Worm (Caenorhabditis elegans) whole organism, L2 larva: ENCODE measurements around the gene ugt-2.

Source experiments
- C34F6.9 ChIP-seq: fragments of 150-350 bp; optimal IDR thresholded peaks from 2 replicates; lab custom pipeline; 2014; ENCODE audit warnings: missing biosample characterization, missing genetic modification characterization
- F13H6.1 ChIP-seq: sonication (generic microtip); optimal IDR thresholded peaks from 2 replicates; lab custom pipeline; 2016; ENCODE audit warnings: missing genetic modification characterization, missing compliant biosample characterization
- R02D3.7 ChIP-seq: fragments of 150-350 bp; optimal IDR thresholded peaks from 2 replicates; lab custom pipeline; 2014; ENCODE audit warnings: missing biosample characterization, missing genetic modification characterization
- Y55F3AM.14 ChIP-seq: fragments of 200-800 bp; sonication (Bioruptor generic); optimal IDR thresholded peaks from 2 replicates; lab custom pipeline; 2018; ENCODE audit warnings: mild to moderate bottlenecking, missing genetic modification characterization, missing compliant biosample characterization
- alr-1 ChIP-seq: fragments of 150-350 bp; optimal IDR thresholded peaks from 2 replicates; lab custom pipeline; 2014; ENCODE audit warnings: missing biosample characterization, missing genetic modification characterization
- ama-1 ChIP-seq: fragments of 150-350 bp; optimal IDR thresholded peaks from 2 replicates; lab custom pipeline; 2018; ENCODE audit warnings: inconsistent platforms
- ceh-16 ChIP-seq: fragments of 150-350 bp; optimal IDR thresholded peaks from 2 replicates; lab custom pipeline; 2014; ENCODE audit warnings: missing biosample characterization, missing genetic modification characterization
- ceh-82 ChIP-seq: fragments of 150-350 bp; optimal IDR thresholded peaks from 2 replicates; lab custom pipeline; 2014; ENCODE audit warnings: missing biosample characterization, missing genetic modification characterization
- crh-2 ChIP-seq: sonication (generic microtip); optimal IDR thresholded peaks from 2 replicates; lab custom pipeline; 2017; ENCODE audit warnings: missing biosample characterization, missing genetic modification characterization
- dmd-4 ChIP-seq: sonication (generic microtip); optimal IDR thresholded peaks from 2 replicates; lab custom pipeline; 2017; ENCODE audit warnings: missing biosample characterization, missing genetic modification characterization
- elt-1 ChIP-seq: fragments of 150-350 bp; optimal IDR thresholded peaks from 2 replicates; lab custom pipeline; 2014; ENCODE audit warnings: missing biosample characterization, missing genetic modification characterization
- fos-1 ChIP-seq: fragments of 150-350 bp; optimal IDR thresholded peaks from 2 replicates; lab custom pipeline; 2014; ENCODE audit warnings: missing biosample characterization, missing genetic modification characterization
- gmeb-1 ChIP-seq: fragments of 150-350 bp; optimal IDR thresholded peaks from 2 replicates; lab custom pipeline; 2014; ENCODE audit warnings: missing biosample characterization, missing genetic modification characterization
- lin-11 ChIP-seq: fragments of 150-350 bp; sonication (generic microtip); optimal IDR thresholded peaks from 2 replicates; lab custom pipeline; 2014; ENCODE audit warnings: missing biosample characterization, missing genetic modification characterization, inconsistent platforms, mixed read lengths
- lin-13 ChIP-seq: fragments of 150-350 bp; optimal IDR thresholded peaks from 2 replicates; lab custom pipeline; 2014; ENCODE audit warnings: missing biosample characterization, missing genetic modification reagents, missing genetic modification characterization
- mbf-1 ChIP-seq: sonication (generic microtip); optimal IDR thresholded peaks from 2 replicates; lab custom pipeline; 2017; ENCODE audit warnings: missing biosample characterization, missing genetic modification characterization
- mdl-1 ChIP-seq, 2 experiments: fragments of 150-350 bp in 1 of 2; sonication (generic microtip) in 1 of 2; optimal IDR thresholded peaks; 2 replicates each; lab custom pipeline; 2017; ENCODE audit warnings: missing biosample characterization in 2 of 2, missing genetic modification characterization in 2 of 2
- nhr-10 ChIP-seq: sonication (generic microtip); optimal IDR thresholded peaks from 2 replicates; lab custom pipeline; 2017; ENCODE audit warnings: missing biosample characterization, missing genetic modification characterization
- nhr-11 ChIP-seq: fragments of 150-350 bp; optimal IDR thresholded peaks from 2 replicates; lab custom pipeline; 2014; ENCODE audit warnings: missing biosample characterization, missing genetic modification characterization
- nhr-12 ChIP-seq: fragments of 150-350 bp; optimal IDR thresholded peaks from 2 replicates; lab custom pipeline; 2014; ENCODE audit warnings: missing biosample characterization, missing genetic modification characterization
- nhr-129 ChIP-seq: fragments of 150-350 bp; optimal IDR thresholded peaks from 2 replicates; lab custom pipeline; 2014; ENCODE audit warnings: missing biosample characterization, missing genetic modification characterization
- nhr-21 ChIP-seq: fragments of 150-350 bp; optimal IDR thresholded peaks from 2 replicates; lab custom pipeline; 2014; ENCODE audit warnings: missing biosample characterization, missing genetic modification characterization
- nhr-23 ChIP-seq: fragments of 150-350 bp; optimal IDR thresholded peaks from 2 replicates; lab custom pipeline; 2014; ENCODE audit warnings: missing biosample characterization, missing genetic modification reagents, missing genetic modification characterization
- nhr-237 ChIP-seq: fragments of 150-350 bp; optimal IDR thresholded peaks from 2 replicates; lab custom pipeline; 2014; ENCODE audit warnings: missing biosample characterization, missing genetic modification characterization
- nhr-25 ChIP-seq: fragments of 150-350 bp; sonication (generic microtip); optimal IDR thresholded peaks from 3 replicates; lab custom pipeline; 2014; ENCODE audit warnings: missing biosample characterization, missing genetic modification characterization
- nhr-77 ChIP-seq: fragments of 150-350 bp; optimal IDR thresholded peaks from 2 replicates; lab custom pipeline; 2014; ENCODE audit warnings: missing biosample characterization, missing genetic modification characterization
- skn-1 ChIP-seq: sonication (generic microtip); optimal IDR thresholded peaks from 2 replicates; lab custom pipeline; 2017; ENCODE audit warnings: missing biosample characterization, missing genetic modification characterization
- sma-9 ChIP-seq, 2 experiments: fragments of 150-350 bp in 1 of 2; sonication (generic microtip) in 1 of 2; optimal IDR thresholded peaks; 2 replicates each; lab custom pipeline; 2014 to 2016; ENCODE audit warnings: missing genetic modification characterization in 2 of 2, mild to moderate bottlenecking in 1 of 2, missing biosample characterization in 1 of 2, missing compliant biosample characterization in 1 of 2, missing genetic modification reagents in 1 of 2, moderate library complexity in 1 of 2
- snpc-4 ChIP-seq: fragments of 150-350 bp; optimal IDR thresholded peaks from 2 replicates; lab custom pipeline; 2014; ENCODE audit warnings: missing biosample characterization, missing genetic modification characterization
- unc-55 ChIP-seq: fragments of 150-350 bp; sonication (generic microtip); optimal IDR thresholded peaks from 3 replicates; lab custom pipeline; 2014; ENCODE audit warnings: missing biosample characterization, missing genetic modification reagents, missing genetic modification characterization
- unc-62 ChIP-seq: fragments of 150-350 bp; optimal IDR thresholded peaks from 2 replicates; lab custom pipeline; 2014; ENCODE audit warnings: missing biosample characterization, missing genetic modification reagents, missing genetic modification characterization
- ztf-11 ChIP-seq: sonication (generic microtip); optimal IDR thresholded peaks from 2 replicates; lab custom pipeline; 2017; ENCODE audit warnings: missing biosample characterization, missing genetic modification characterization
- ztf-4 ChIP-seq: fragments of 150-350 bp; optimal IDR thresholded peaks from 2 replicates; lab custom pipeline; 2014; ENCODE audit warnings: missing biosample characterization, missing genetic modification characterization

ugt-2 gene

ce11 chrV:10379761-10380160 lies 18.8 kb upstream of the ugt-2 start:
- TF ChIP-seq unc-62 (no peak), ama-1 (lab: Kevin White, UChicago) (no peak), ceh-82 (tag; lab: Kevin White, UChicago) (no peak), dmd-4 (no peak), nhr-21 (tag; lab: Kevin White, UChicago) (no peak)

- no peak for TF ChIP-seq ztf-11 (tag; lab: Kevin White, UChicago)
- TF ChIP-seq ceh-16: no peak
- TF ChIP-seq R02D3.7 (tag; lab: Kevin White, UChicago): no peak
- TF ChIP-seq nhr-237 (tag; lab: Kevin White, UChicago): no peak
- no peak for TF ChIP-seq F13H6.1
- TF ChIP-seq nhr-77 (tag; lab: Kevin White, UChicago): no peak
- TF ChIP-seq lin-13 (GFP tag; lab: Kevin White, UChicago): no peak
- TF ChIP-seq unc-62: no peak
- no peak for TF ChIP-seq ztf-4 (tag; lab: Kevin White, UChicago)
- no peak for TF ChIP-seq nhr-11 (tag; lab: Kevin White, UChicago)
- TF ChIP-seq Y55F3AM.14 (GFP tag; lab: Kevin White, UChicago): no peak
Measured at ce11 chrV:10381726-10382125, 16.9 kb upstream of the ugt-2 start, which contains the start of gene abu-1. Gene abu-1 (minus strand): TSS chrV:10381826.

- TF ChIP-seq lin-11 (tag; lab: Kevin White, UChicago): no peak
- TF ChIP-seq snpc-4 (tag; lab: Kevin White, UChicago): no peak
- TF ChIP-seq nhr-23 (tag; lab: Kevin White, UChicago): no peak
- TF ChIP-seq C34F6.9 (tag; lab: Kevin White, UChicago): no peak
Measured at ce11 chrV:10382142-10382541, 16.5 kb upstream of the ugt-2 start, which contains the start of gene pqn-2. Gene pqn-2 (plus strand): TSS chrV:10382442.

ce11 chrV:10383950-10384349 lies 14.7 kb upstream of the ugt-2 start, which contains the start of gene spe-10:
Gene spe-10 (plus strand): TSS chrV:10384250.
- TF ChIP-seq R02D3.7 (tag; lab: Kevin White, UChicago) (no peak), skn-1 (tag; lab: Kevin White, UChicago) (no peak), crh-2 (tag; lab: Kevin White, UChicago) (no peak), unc-55 (GFP tag; lab: Kevin White, UChicago) (no peak), nhr-237 (tag; lab: Kevin White, UChicago) (no peak), alr-1 (tag; lab: Kevin White, UChicago) (no peak), nhr-21 (tag; lab: Kevin White, UChicago) (no peak), fos-1 (tag; lab: Kevin White, UChicago) (no peak), nhr-12 (no peak), F13H6.1 (no peak), nhr-10 (no peak), ceh-16 (no peak), sma-9 (GFP tag; optimal IDR thresholded peaks at IDR 0.05; lab: Kevin White, UChicago) (no peak), sma-9 (tag; optimal IDR thresholded peaks at IDR 0.05; lab: Kevin White, UChicago) (no peak)

ce11 chrV:10387412-10387811 lies 11.2 kb upstream of the ugt-2 start:
- TF ChIP-seq fos-1 (tag; lab: Kevin White, UChicago) (no peak), R02D3.7 (tag; lab: Kevin White, UChicago) (no peak), nhr-21 (tag; lab: Kevin White, UChicago) (no peak), unc-62 (no peak), nhr-11 (tag; lab: Kevin White, UChicago) (no peak), skn-1 (tag; lab: Kevin White, UChicago) (no peak), nhr-25 (tag; lab: Kevin White, UChicago) (no peak), ceh-82 (tag; lab: Kevin White, UChicago) (no peak), gmeb-1 (tag; lab: Kevin White, UChicago) (no peak), nhr-12 (no peak), nhr-237 (tag; lab: Kevin White, UChicago) (no peak), sma-9 (GFP tag; optimal IDR thresholded peaks at IDR 0.05; lab: Kevin White, UChicago) (no peak), sma-9 (tag; optimal IDR thresholded peaks at IDR 0.05; lab: Kevin White, UChicago) (no peak), alr-1 (tag; lab: Kevin White, UChicago) (no peak), mdl-1 (tag; optimal IDR thresholded peaks at IDR 0.05; lab: Kevin White, UChicago) (no peak), mbf-1 (tag; lab: Kevin White, UChicago) (no peak), elt-1 (no peak), nhr-129 (tag; lab: Kevin White, UChicago) (no peak), lin-13 (GFP tag; lab: Kevin White, UChicago) (no peak), snpc-4 (tag; lab: Kevin White, UChicago) (no peak)
